Fruit fly (Drosophila melanogaster): ENCODE measurements around the gene eIF3h.
A peak's percentile ranks its signal among the peaks of the same experiment; 100 is the strongest.

eIF3h gene

dm6 chr2L:5009306-5010030 is 43.4 kb downstream of the eIF3h start, which contains the start of gene Rtnl1:
Gene Rtnl1 (minus strand): TSS chr2L:5009720.
- TF ChIP-seq CG7045 (GFP tag; optimal IDR thresholded peaks at IDR 0.05) (no peak), ovo (GFP tag; optimal IDR thresholded peaks at IDR 0.05) (no peak), CG12768 (GFP tag; optimal IDR thresholded peaks at IDR 0.05) (peak; percentile 26), bab1 (GFP tag; optimal IDR thresholded peaks at IDR 0.05) (peak; percentile 81), CG11617 (GFP tag; optimal IDR thresholded peaks at IDR 0.05) (peak; percentile 11), Clk (GFP tag; optimal IDR thresholded peaks at IDR 0.05) (peak; percentile 15), CG33017 (tag; optimal IDR thresholded peaks at IDR 0.05) (peak; percentile 34), tj (GFP tag; optimal IDR thresholded peaks at IDR 0.05) (peak; percentile 28), cnc (optimal IDR thresholded peaks at IDR 0.05) (no peak), toe (GFP tag; optimal IDR thresholded peaks at IDR 0.05) (no peak), Mnt (GFP tag; optimal IDR thresholded peaks at IDR 0.05) (peak; percentile 42), CG7101 (tag; optimal IDR thresholded peaks at IDR 0.05) (peak; percentile 17), CG14711 (tag; optimal IDR thresholded peaks at IDR 0.05) (peak; percentile 33), Hr96 (GFP tag; optimal IDR thresholded peaks at IDR 0.05) (no peak), kay (GFP tag; ENCODE audit: borderline replicate concordance) (no peak), cic (GFP tag; optimal IDR thresholded peaks at IDR 0.05) (peak; percentile 70), pad (GFP tag; optimal IDR thresholded peaks at IDR 0.05) (peak; percentile 22), CG1620 (GFP tag; optimal IDR thresholded peaks at IDR 0.05) (peak; percentile 66), Crg-1 (GFP tag; optimal IDR thresholded peaks at IDR 0.05) (peak; percentile 33), CG5204 (GFP tag; optimal IDR thresholded peaks at IDR 0.05) (no peak)

dm6 chr2L:5007256-5007655 is 45.6 kb downstream of the eIF3h start:
- peak; percentile 4 for TF ChIP-seq tj (GFP tag; optimal IDR thresholded peaks at IDR 0.05)
- no peak for TF ChIP-seq kay (GFP tag; ENCODE audit: borderline replicate concordance)
- no peak for TF ChIP-seq Crg-1 (GFP tag; optimal IDR thresholded peaks at IDR 0.05)
- peak; percentile 65 for TF ChIP-seq cic (GFP tag; optimal IDR thresholded peaks at IDR 0.05)
- no peak for TF ChIP-seq CG5204 (GFP tag; optimal IDR thresholded peaks at IDR 0.05)
- peak; percentile 53 for TF ChIP-seq CG14711 (tag; optimal IDR thresholded peaks at IDR 0.05)
- no peak for TF ChIP-seq cnc (optimal IDR thresholded peaks at IDR 0.05)
- peak; percentile 22 for TF ChIP-seq pad (GFP tag; optimal IDR thresholded peaks at IDR 0.05)
- TF ChIP-seq CG33017 (tag; optimal IDR thresholded peaks at IDR 0.05), result peak; percentile 76
- TF ChIP-seq CG11617 (GFP tag; optimal IDR thresholded peaks at IDR 0.05), result peak; percentile 13
- peak; percentile 60 for TF ChIP-seq CG12768 (GFP tag; optimal IDR thresholded peaks at IDR 0.05)
- TF ChIP-seq ovo (GFP tag; optimal IDR thresholded peaks at IDR 0.05), result peak; percentile 25
- no peak for TF ChIP-seq Hr96 (GFP tag; optimal IDR thresholded peaks at IDR 0.05)
- TF ChIP-seq CG7045 (GFP tag; optimal IDR thresholded peaks at IDR 0.05), result peak; percentile 39
- TF ChIP-seq CG1620 (GFP tag; optimal IDR thresholded peaks at IDR 0.05), result no peak
- no peak for TF ChIP-seq Mnt (GFP tag; optimal IDR thresholded peaks at IDR 0.05)
- no peak for TF ChIP-seq toe (GFP tag; optimal IDR thresholded peaks at IDR 0.05)
- TF ChIP-seq bab1 (GFP tag; optimal IDR thresholded peaks at IDR 0.05), result peak; percentile 40
- peak; percentile 65 for TF ChIP-seq CG7101 (tag; optimal IDR thresholded peaks at IDR 0.05)
- TF ChIP-seq Clk (GFP tag; optimal IDR thresholded peaks at IDR 0.05), result no peak

dm6 chr2L:5006323-5006722 is 46.6 kb downstream of the eIF3h start:
- TF ChIP-seq bab1 (GFP tag; optimal IDR thresholded peaks at IDR 0.05) (no peak), ovo (GFP tag; optimal IDR thresholded peaks at IDR 0.05) (peak; percentile 42)

dm6 chr2L:5005464-5005764 is 47.5 kb downstream of the eIF3h start:
- TF ChIP-seq toe (GFP tag; optimal IDR thresholded peaks at IDR 0.05) (no peak), Hr96 (GFP tag; optimal IDR thresholded peaks at IDR 0.05) (no peak), Mnt (GFP tag; optimal IDR thresholded peaks at IDR 0.05) (no peak), CG7101 (tag; optimal IDR thresholded peaks at IDR 0.05) (no peak), kay (GFP tag; ENCODE audit: borderline replicate concordance) (no peak)

- TF ChIP-seq Clk (GFP tag; optimal IDR thresholded peaks at IDR 0.05), result peak; percentile 95
- peak; percentile 31 for TF ChIP-seq ovo (GFP tag; optimal IDR thresholded peaks at IDR 0.05)
- no peak for TF ChIP-seq cnc (optimal IDR thresholded peaks at IDR 0.05)
- peak; percentile 76 for TF ChIP-seq Mnt (GFP tag; optimal IDR thresholded peaks at IDR 0.05)
- peak; percentile 48 for TF ChIP-seq tj (GFP tag; optimal IDR thresholded peaks at IDR 0.05)
- TF ChIP-seq cic (GFP tag; optimal IDR thresholded peaks at IDR 0.05), result peak; percentile 69
- no peak for TF ChIP-seq kay (GFP tag; ENCODE audit: borderline replicate concordance)
- TF ChIP-seq CG12768 (GFP tag; optimal IDR thresholded peaks at IDR 0.05), result peak; percentile 97
- peak; percentile 80 for TF ChIP-seq pad (GFP tag; optimal IDR thresholded peaks at IDR 0.05)
- peak; percentile 93 for TF ChIP-seq toe (GFP tag; optimal IDR thresholded peaks at IDR 0.05)
- TF ChIP-seq Crg-1 (GFP tag; optimal IDR thresholded peaks at IDR 0.05), result peak; percentile 89
- peak; percentile 96 for TF ChIP-seq CG5204 (GFP tag; optimal IDR thresholded peaks at IDR 0.05)
- peak; percentile 93 for TF ChIP-seq Hr96 (GFP tag; optimal IDR thresholded peaks at IDR 0.05)
- peak; percentile 90 for TF ChIP-seq CG14711 (tag; optimal IDR thresholded peaks at IDR 0.05)
- TF ChIP-seq CG7101 (tag; optimal IDR thresholded peaks at IDR 0.05), result peak; percentile 96
- peak; percentile 78 for TF ChIP-seq CG1620 (GFP tag; optimal IDR thresholded peaks at IDR 0.05)
- TF ChIP-seq CG11617 (GFP tag; optimal IDR thresholded peaks at IDR 0.05), result peak; percentile 88
- peak; percentile 89 for TF ChIP-seq bab1 (GFP tag; optimal IDR thresholded peaks at IDR 0.05)
- TF ChIP-seq CG33017 (tag; optimal IDR thresholded peaks at IDR 0.05), result peak; percentile 96
- TF ChIP-seq CG7045 (GFP tag; optimal IDR thresholded peaks at IDR 0.05), result peak; percentile 97
Observed at dm6 chr2L:5004677-5005463, 48.0 kb downstream of the eIF3h start.
